Fruit fly (Drosophila melanogaster) whole organism, embryonic: Measurements from ENCODE around the gene CG3448.

Experiments used
- CG15514 ChIP-seq: fragments of 200-800 bp; sonication (Bioruptor generic); optimal IDR thresholded peaks from 3 replicates; lab custom pipeline; 2017; ENCODE audit warnings: missing biosample characterization, missing genetic modification characterization, mild to moderate bottlenecking, moderate library complexity, missing genetic modification reagents
- CG16779 ChIP-seq: fragments of 200-800 bp; sonication (Bioruptor generic); IDR thresholded peaks from 2 replicates; pipeline ENCODE4 v1.3.6; 2022; ENCODE audit warnings: missing biosample characterization, missing genetic modification characterization
- CG17568 ChIP-seq: fragments of 200-800 bp; sonication (Bioruptor generic); optimal IDR thresholded peaks from 2 replicates; lab custom pipeline; 2018; ENCODE audit warnings: missing biosample characterization, mild to moderate bottlenecking, missing genetic modification characterization, moderate library complexity
- CG18011 ChIP-seq: fragments of 200-800 bp; sonication (Bioruptor generic); optimal IDR thresholded peaks from 2 replicates; lab custom pipeline; 2017; ENCODE audit warnings: missing biosample characterization, missing genetic modification characterization, mild to moderate bottlenecking, moderate library complexity, missing genotype
- CG1832 ChIP-seq: fragments of 200-800 bp; sonication (Bioruptor generic); optimal IDR thresholded peaks from 2 replicates; lab custom pipeline; 2017; ENCODE audit warnings: missing biosample characterization, mild to moderate bottlenecking, missing genetic modification characterization, inconsistent platforms
- CG3281 ChIP-seq: fragments of 200-800 bp; sonication (Bioruptor generic); optimal IDR thresholded peaks from 3 replicates; lab custom pipeline; 2017; ENCODE audit warnings: missing biosample characterization, mild to moderate bottlenecking, missing genetic modification characterization
- CG5953 ChIP-seq: fragments of 200-800 bp; sonication (Bioruptor generic); IDR thresholded peaks from 2 replicates; pipeline ENCODE4 v1.3.6; 2022; ENCODE audit warnings: missing biosample characterization, missing genetic modification characterization
- CG8089 ChIP-seq: fragments of 200-800 bp; sonication (Bioruptor generic); optimal IDR thresholded peaks from 3 replicates; lab custom pipeline; 2016; ENCODE audit warnings: missing biosample characterization, missing genetic modification characterization
- CG8478 ChIP-seq: fragments of >200 bp; optimal IDR thresholded peaks from 2 replicates; lab custom pipeline; 2018
- D ChIP-seq, 2 experiments: fragments of 200-800 bp in 1 of 2; fragments of >200 bp in 1 of 2; sonication (Bioruptor generic) in 1 of 2; optimal IDR thresholded peaks; 2 replicates in 1 of 2; 3 replicates in 1 of 2; lab custom pipeline; 2017; ENCODE audit warnings: mild to moderate bottlenecking in 1 of 2, missing biosample characterization in 1 of 2, missing genetic modification characterization in 1 of 2, missing genetic modification reagents in 1 of 2
- E2f2 ChIP-seq: fragments of 200-800 bp; sonication (Bioruptor generic); IDR thresholded peaks from 2 replicates; pipeline ENCODE4 v1.3.6; 2022; ENCODE audit warnings: missing biosample characterization, missing genetic modification characterization
- Ets97D ChIP-seq: fragments of 200-800 bp; sonication (Bioruptor generic); optimal IDR thresholded peaks from 3 replicates; lab custom pipeline; 2016; ENCODE audit warnings: missing biosample characterization, missing genetic modification characterization
- Hr3 ChIP-seq: fragments of 200-800 bp; sonication (Bioruptor generic); optimal IDR thresholded peaks from 3 replicates; lab custom pipeline; 2016; ENCODE audit warnings: missing biosample characterization, missing genetic modification characterization
- Hr78 ChIP-seq, 2 experiments: fragments of 200-800 bp in 1 of 2; fragments of >200 bp in 1 of 2; sonication (Bioruptor generic) in 1 of 2; optimal IDR thresholded peaks; 2 replicates each; lab custom pipeline; 2017 to 2019; ENCODE audit warnings: missing biosample characterization in 2 of 2, missing genetic modification characterization in 2 of 2, mild to moderate bottlenecking in 1 of 2, moderate library complexity in 1 of 2
- Lhr ChIP-seq: fragments of 200-800 bp; sonication (Bioruptor generic); optimal IDR thresholded peaks from 3 replicates; lab custom pipeline; 2017; ENCODE audit warnings: mild to moderate bottlenecking, missing biosample characterization, missing genetic modification reagents, missing genetic modification characterization
- MESR4 ChIP-seq: fragments of 200-800 bp; sonication (Bioruptor generic); optimal IDR thresholded peaks from 2 replicates; lab custom pipeline; 2018; ENCODE audit warnings: missing biosample characterization, mild to moderate bottlenecking, missing genetic modification characterization, moderate library complexity
- PHDP ChIP-seq: fragments of 200-800 bp; sonication (Bioruptor generic); optimal IDR thresholded peaks from 3 replicates; lab custom pipeline; 2018; ENCODE audit warnings: missing biosample characterization, mild to moderate bottlenecking, missing genetic modification characterization, moderate library complexity
- Rx ChIP-seq: fragments of 200-800 bp; sonication (Bioruptor generic); IDR thresholded peaks from 2 replicates; pipeline ENCODE4 v1.3.6; 2022; ENCODE audit warnings: missing biosample characterization, missing genetic modification characterization
- Scr ChIP-seq: fragments of 200-800 bp; sonication (Bioruptor generic); IDR thresholded peaks from 2 replicates; pipeline ENCODE4 v1.3.6; 2022; ENCODE audit warnings: missing biosample characterization, missing genetic modification characterization; ENCODE audit not compliant: partially characterized antibody
- ac ChIP-seq: fragments of 200-800 bp; sonication (Bioruptor generic); optimal IDR thresholded peaks from 3 replicates; lab custom pipeline; 2017; ENCODE audit warnings: missing biosample characterization, mild to moderate bottlenecking, missing genetic modification characterization
- bab2 ChIP-seq: fragments of 200-800 bp; sonication (Bioruptor generic); optimal IDR thresholded peaks from 2 replicates; lab custom pipeline; 2016; ENCODE audit warnings: missing biosample characterization, missing genetic modification characterization
- bbx ChIP-seq: fragments of 200-800 bp; sonication (Bioruptor generic); IDR thresholded peaks from 2 replicates; pipeline ENCODE4 v1.3.6; 2022; ENCODE audit warnings: missing biosample characterization, missing genetic modification characterization; ENCODE audit not compliant: partially characterized antibody
- bigmax ChIP-seq: fragments of 200-800 bp; sonication (Bioruptor generic); optimal IDR thresholded peaks from 2 replicates; lab custom pipeline; 2018; ENCODE audit warnings: missing biosample characterization, mild to moderate bottlenecking, missing genetic modification characterization
- cg ChIP-seq: fragments of 200-800 bp; sonication (Bioruptor generic); optimal IDR thresholded peaks from 3 replicates; lab custom pipeline; 2019; ENCODE audit warnings: missing biosample characterization, mild to moderate bottlenecking, missing genetic modification characterization, moderate library complexity
- ci ChIP-seq: fragments of 200-800 bp; sonication (Bioruptor generic); IDR thresholded peaks from 3 replicates; pipeline ENCODE4 v1.3.6; 2022; ENCODE audit warnings: missing biosample characterization, missing genetic modification characterization
- croc ChIP-seq: fragments of 200-800 bp; sonication (Bioruptor generic); conservative IDR thresholded peaks from 3 replicates; pipeline ENCODE4 v1.3.6; 2022; ENCODE audit warnings: missing biosample characterization, missing genetic modification characterization
- crol ChIP-seq: fragments of 200-800 bp; sonication (Bioruptor generic); IDR thresholded peaks from 2 replicates; pipeline ENCODE4 v1.3.6; 2022; ENCODE audit warnings: missing biosample characterization, missing genetic modification characterization
- dpn ChIP-seq, 2 experiments: fragments of 200-800 bp; sonication (Bioruptor generic); optimal IDR thresholded peaks; 3 replicates each; lab custom pipeline; 2016; ENCODE audit warnings: missing biosample characterization in 2 of 2, missing genetic modification characterization in 2 of 2
- hb ChIP-seq: fragments of 200-800 bp; sonication (Bioruptor generic); IDR thresholded peaks from 3 replicates; pipeline ENCODE4 v1.3.6; 2022; ENCODE audit warnings: missing biosample characterization, missing genetic modification characterization; ENCODE audit not compliant: partially characterized antibody
- hkb ChIP-seq, 2 experiments: fragments of 200-800 bp in 1 of 2; fragments of >200 bp in 1 of 2; sonication (Bioruptor generic) in 1 of 2; IDR thresholded peaks in 1 of 2; optimal IDR thresholded peaks in 1 of 2; 2 replicates each; pipeline versions ENCODE4 v1.3.6 to Lab custom; 2017 to 2022; ENCODE audit warnings: missing biosample characterization in 1 of 2, missing genetic modification characterization in 1 of 2
- jumu ChIP-seq: fragments of 200-800 bp; sonication (Bioruptor generic); optimal IDR thresholded peaks from 3 replicates; lab custom pipeline; 2016; ENCODE audit warnings: missing biosample characterization, missing genetic modification characterization
- lilli ChIP-seq: fragments of 200-800 bp; sonication (Bioruptor generic); optimal IDR thresholded peaks from 3 replicates; lab custom pipeline; 2016; ENCODE audit warnings: missing biosample characterization, missing genetic modification characterization
- lmd ChIP-seq: fragments of 200-800 bp; sonication (Bioruptor generic); IDR thresholded peaks from 2 replicates; pipeline ENCODE4 v1.3.6; 2022; ENCODE audit warnings: missing biosample characterization, missing genetic modification characterization
- mam ChIP-seq: fragments of 200-800 bp; sonication (Bioruptor generic); optimal IDR thresholded peaks from 3 replicates; lab custom pipeline; 2016; ENCODE audit warnings: missing biosample characterization, missing genetic modification characterization
- nerfin-1 ChIP-seq: fragments of 200-800 bp; sonication (Bioruptor generic); optimal IDR thresholded peaks from 3 replicates; lab custom pipeline; 2019; ENCODE audit warnings: missing biosample characterization, mild to moderate bottlenecking, missing genetic modification characterization, moderate library complexity
- nmo ChIP-seq: fragments of 200-800 bp; sonication (Bioruptor generic); optimal IDR thresholded peaks from 2 replicates; lab custom pipeline; 2018; ENCODE audit warnings: missing biosample characterization, mild to moderate bottlenecking, missing genetic modification characterization, moderate library complexity
- nom ChIP-seq: fragments of 200-800 bp; sonication (Bioruptor generic); optimal IDR thresholded peaks from 2 replicates; lab custom pipeline; 2017; ENCODE audit warnings: missing biosample characterization, missing genetic modification characterization, mild to moderate bottlenecking, moderate library complexity, missing genetic modification reagents
- pros ChIP-seq: fragments of 200-800 bp; sonication (Bioruptor generic); optimal IDR thresholded peaks from 3 replicates; lab custom pipeline; 2019; ENCODE audit warnings: missing biosample characterization, mild to moderate bottlenecking, missing genetic modification characterization, moderate library complexity
- ranshi ChIP-seq: fragments of 200-800 bp; sonication (Bioruptor generic); IDR thresholded peaks from 2 replicates; pipeline ENCODE4 v1.3.6; 2022; ENCODE audit warnings: missing biosample characterization, missing genetic modification characterization
- salm ChIP-seq: fragments of 200-800 bp; sonication (Bioruptor generic); optimal IDR thresholded peaks from 2 replicates; lab custom pipeline; 2018; ENCODE audit warnings: missing biosample characterization, mild to moderate bottlenecking, missing genetic modification characterization
- scrt ChIP-seq: fragments of 200-800 bp; sonication (Bioruptor generic); optimal IDR thresholded peaks from 2 replicates; lab custom pipeline; 2018; ENCODE audit warnings: missing biosample characterization, mild to moderate bottlenecking, missing genetic modification characterization, moderate library complexity
- seq ChIP-seq: fragments of 200-800 bp; sonication (Bioruptor generic); IDR thresholded peaks from 2 replicates; pipeline ENCODE4 v1.3.6; 2022; ENCODE audit warnings: missing biosample characterization, missing genetic modification characterization
- sqz ChIP-seq: fragments of 200-800 bp; sonication (Bioruptor generic); optimal IDR thresholded peaks from 3 replicates; lab custom pipeline; 2018; ENCODE audit warnings: missing biosample characterization, mild to moderate bottlenecking, missing genetic modification characterization
- tap ChIP-seq: fragments of 200-800 bp; optimal IDR thresholded peaks from 3 replicates; lab custom pipeline; 2019; ENCODE audit warnings: missing biosample characterization, mild to moderate bottlenecking, missing genetic modification characterization, moderate library complexity
- tgo ChIP-seq: fragments of 200-800 bp; sonication (Bioruptor generic); IDR thresholded peaks from 3 replicates; pipeline ENCODE4 v1.3.6; 2022; ENCODE audit warnings: missing biosample characterization, missing genetic modification characterization
- toy ChIP-seq: fragments of 200-800 bp; sonication (Bioruptor generic); IDR thresholded peaks from 2 replicates; pipeline ENCODE4 v1.3.6; 2022; ENCODE audit warnings: missing biosample characterization, missing genetic modification characterization
- vvl ChIP-seq: fragments of 200-800 bp; sonication (Bioruptor generic); IDR thresholded peaks from 2 replicates; pipeline ENCODE4 v1.3.6; 2022; ENCODE audit warnings: missing biosample characterization, missing genetic modification characterization

The CG3448 gene

DNA sequence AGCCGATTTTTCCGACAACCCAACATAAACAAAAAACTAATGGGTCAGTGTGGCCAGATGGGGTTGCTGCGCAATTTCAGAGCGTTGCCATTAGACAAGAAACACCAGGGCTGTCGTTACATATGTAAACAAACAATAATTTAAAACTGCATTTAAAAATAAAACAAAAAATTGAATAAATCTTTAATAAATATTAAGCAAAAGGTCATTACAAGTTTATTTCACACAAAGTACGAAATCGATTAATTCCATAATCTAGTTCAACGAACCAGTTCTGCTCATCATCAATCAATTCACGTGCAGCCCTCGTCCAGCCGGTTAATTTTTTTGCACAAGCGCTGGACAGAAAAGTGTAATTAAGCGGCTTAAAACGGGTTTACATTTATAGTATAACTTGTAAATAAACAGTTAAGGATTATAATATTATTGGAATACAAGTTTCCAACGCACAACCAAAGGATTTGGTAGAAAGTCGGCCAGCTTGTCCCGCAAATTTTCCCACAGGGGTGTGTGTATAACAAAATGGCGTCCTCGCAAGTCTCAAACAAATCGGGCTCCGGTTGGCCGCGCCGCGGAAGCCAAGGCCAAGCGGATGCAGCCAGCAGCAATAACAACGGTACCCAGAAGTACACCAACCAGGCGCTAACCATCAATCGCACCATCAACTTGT, 40.5 kb downstream of the CG3448 start, which contains the start of the genes CG4022 and Cpsf5 (continued):
- peak; percentile 73 for TF ChIP-seq mam (GFP tag; lab: Kevin White, UChicago)
- peak; percentile 38; the same call in 1 of the 2 replicates for TF ChIP-seq Rx (GFP tag; lab: Robert Waterston, UW)
- TF ChIP-seq salm (tag; lab: Kevin White, UChicago): peak; percentile 43
- TF ChIP-seq CG18011: peak; percentile 58
- peak; percentile 67 for TF ChIP-seq jumu (GFP tag; lab: Kevin White, UChicago)
- peak; percentile 90 for TF ChIP-seq ci (GFP tag; lab: Robert Waterston, UW)
- peak; percentile 87 for TF ChIP-seq PHDP
- peak; percentile 86 for TF ChIP-seq tgo (GFP tag; lab: Robert Waterston, UW)
- peak; percentile 82; the same call in 1 of the 2 replicates for TF ChIP-seq ranshi (GFP tag; lab: Robert Waterston, UW)
- TF ChIP-seq sqz (GFP tag; lab: Kevin White, UChicago): peak; percentile 84
- TF ChIP-seq ac: peak; percentile 20
- TF ChIP-seq CG8089 (GFP tag; lab: Kevin White, UChicago): peak; percentile 20
- TF ChIP-seq hb: no peak
- TF ChIP-seq lmd (GFP tag; lab: Robert Waterston, UW): peak; percentile 81
- peak; percentile 91 for TF ChIP-seq nmo (GFP tag; lab: Kevin White, UChicago)
- TF ChIP-seq MESR4 (GFP tag; lab: Kevin White, UChicago): peak; percentile 50
- no peak for TF ChIP-seq hkb (optimal IDR thresholded peaks at IDR 0.05; lab: Kevin White, UChicago)
- TF ChIP-seq hkb (GFP tag; IDR thresholded peaks at IDR 0.05; lab: Robert Waterston, UW): peak; percentile 87
- TF ChIP-seq CG5953 (GFP tag; lab: Robert Waterston, UW): peak; percentile 1; the same call in 1 of the 2 replicates
- peak; percentile 72 for TF ChIP-seq bab2
- peak; percentile 79 for TF ChIP-seq CG3281 (GFP tag; lab: Kevin White, UChicago)
- peak; percentile 63 for TF ChIP-seq Ets97D (GFP tag; lab: Kevin White, UChicago)
- peak; percentile 90 for TF ChIP-seq lilli (GFP tag; lab: Kevin White, UChicago)
- peak; percentile 34 for TF ChIP-seq bigmax
- peak; percentile 100 for TF ChIP-seq CG15514 (GFP tag; lab: Kevin White, UChicago)
- TF ChIP-seq, all 482 proteins: peak for 376

- TF ChIP-seq crol (peak; percentile 64), scrt (GFP tag; lab: Kevin White, UChicago) (no peak), CG8478 (peak; percentile 75), Hr78 (GFP tag; optimal IDR thresholded peaks at IDR 0.05; lab: Kevin White, UChicago) (peak in 1 of 2 experiments; percentile 20), croc (GFP tag; lab: Robert Waterston, UW) (no peak), seq (GFP tag; lab: Robert Waterston, UW) (no peak), nerfin-1 (peak; percentile 24), bbx (GFP tag; lab: Robert Waterston, UW) (0 out of 2 replicates have a peak, but pooled peaks have one; percentile 5), CG16779 (GFP tag; lab: Robert Waterston, UW) (0 out of 2 replicates have a peak, but pooled peaks have one; percentile 22), lilli (GFP tag; lab: Kevin White, UChicago) (no peak), CG17568 (GFP tag; lab: Kevin White, UChicago) (no peak), E2f2 (no peak), vvl (GFP tag; lab: Robert Waterston, UW) (no peak), Lhr (no peak), tap (no peak), D (optimal IDR thresholded peaks at IDR 0.05; lab: Kevin White, UChicago) (peak; percentile 69), D (GFP tag; optimal IDR thresholded peaks at IDR 0.05; lab: Kevin White, UChicago) (no peak), pros (GFP tag; lab: Kevin White, UChicago) (peak; percentile 82), MESR4 (GFP tag; lab: Kevin White, UChicago) (peak; percentile 26), Hr3 (no peak), cg (peak; percentile 94), nom (GFP tag; lab: Kevin White, UChicago) (peak; percentile 13), dpn (GFP tag; optimal IDR thresholded peaks at IDR 0.05; lab: Kevin White, UChicago) (no peak), Scr (GFP tag; lab: Robert Waterston, UW) (no peak), CG1832 (GFP tag; lab: Kevin White, UChicago) (peak; percentile 63), toy (no peak)
Measured at dm6 chr3L:9410030-9410589, 41.3 kb downstream of the CG3448 start.
